Fruit fly (Drosophila melanogaster) whole organism, embryonic: ENCODE measurements around the gene CG43610.

Source experiments
- Awh ChIP-seq: fragments of 200-800 bp; sonication (Bioruptor generic); IDR thresholded peaks from 2 replicates; pipeline ENCODE4, ENCODE4 v1.3.6; 2022; ENCODE audit warnings: missing biosample characterization, missing genetic modification characterization
- Blimp-1 ChIP-seq: fragments of 200-800 bp; sonication (Bioruptor generic); optimal IDR thresholded peaks from 3 replicates; lab custom pipeline; 2018; ENCODE audit warnings: missing biosample characterization, missing genetic modification characterization, mild to moderate bottlenecking, moderate library complexity, missing genetic modification reagents
- CG11696 ChIP-seq: fragments of 200-800 bp; sonication (Bioruptor generic); IDR thresholded peaks from 2 replicates; pipeline ENCODE4 v1.3.6; 2022; ENCODE audit warnings: missing biosample characterization, missing genetic modification characterization
- CG12744 ChIP-seq: fragments of 200-800 bp; sonication (Bioruptor generic); optimal IDR thresholded peaks from 2 replicates; lab custom pipeline; 2016; ENCODE audit warnings: missing biosample characterization, missing genetic modification characterization
- CG13624 ChIP-seq: fragments of 200-800 bp; sonication (Bioruptor generic); optimal IDR thresholded peaks from 2 replicates; lab custom pipeline; 2016; ENCODE audit warnings: missing biosample characterization, missing genetic modification characterization
- CG14014 ChIP-seq: fragments of 200-800 bp; sonication (Bioruptor generic); IDR thresholded peaks from 2 replicates; pipeline ENCODE4 v1.3.6; 2022; ENCODE audit warnings: missing biosample characterization, missing genetic modification characterization
- CG15514 ChIP-seq: fragments of 200-800 bp; sonication (Bioruptor generic); optimal IDR thresholded peaks from 3 replicates; lab custom pipeline; 2017; ENCODE audit warnings: missing biosample characterization, missing genetic modification characterization, mild to moderate bottlenecking, moderate library complexity, missing genetic modification reagents
- CG16779 ChIP-seq: fragments of 200-800 bp; sonication (Bioruptor generic); IDR thresholded peaks from 2 replicates; pipeline ENCODE4 v1.3.6; 2022; ENCODE audit warnings: missing biosample characterization, missing genetic modification characterization
- CG17361 ChIP-seq: fragments of 200-800 bp; sonication (Bioruptor generic); IDR thresholded peaks from 3 replicates; pipeline ENCODE4 v1.3.6; 2022; ENCODE audit warnings: missing biosample characterization, missing genetic modification characterization
- CG2678 ChIP-seq: fragments of 200-800 bp; sonication (Bioruptor generic); optimal IDR thresholded peaks from 3 replicates; lab custom pipeline; 2019; ENCODE audit warnings: missing biosample characterization, mild to moderate bottlenecking, missing genetic modification characterization, moderate library complexity
- CG30403 ChIP-seq: fragments of 200-800 bp; sonication (Bioruptor generic); optimal IDR thresholded peaks from 3 replicates; lab custom pipeline; 2016; ENCODE audit warnings: missing biosample characterization, missing genetic modification characterization
- CG4328 ChIP-seq: fragments of 200-800 bp; sonication (Bioruptor generic); optimal IDR thresholded peaks from 3 replicates; lab custom pipeline; 2017; ENCODE audit warnings: missing biosample characterization, missing genetic modification reagents, missing genetic modification characterization
- CG4707 ChIP-seq: fragments of 200-800 bp; sonication (Bioruptor generic); optimal IDR thresholded peaks from 2 replicates; lab custom pipeline; 2018; ENCODE audit warnings: missing biosample characterization, mild to moderate bottlenecking, missing genetic modification characterization, moderate library complexity
- CG6254 ChIP-seq: fragments of 200-800 bp; sonication (Bioruptor generic); optimal IDR thresholded peaks from 3 replicates; lab custom pipeline; 2017; ENCODE audit warnings: mild to moderate bottlenecking, missing biosample characterization, missing genetic modification reagents, missing genetic modification characterization
- CG6689 ChIP-seq: fragments of 200-800 bp; sonication (Bioruptor generic); IDR thresholded peaks from 2 replicates; pipeline ENCODE4 v1.3.6; 2022; ENCODE audit warnings: missing biosample characterization, missing genetic modification characterization
- CG7963 ChIP-seq: fragments of 200-800 bp; sonication (Bioruptor generic); IDR thresholded peaks from 3 replicates; pipeline ENCODE4 v1.3.6; 2022; ENCODE audit warnings: missing biosample characterization, missing genetic modification characterization; ENCODE audit not compliant: partially characterized antibody
- CG8089 ChIP-seq: fragments of 200-800 bp; sonication (Bioruptor generic); optimal IDR thresholded peaks from 3 replicates; lab custom pipeline; 2016; ENCODE audit warnings: missing biosample characterization, missing genetic modification characterization
- Camta ChIP-seq: fragments of 200-800 bp; sonication (Bioruptor generic); optimal IDR thresholded peaks from 2 replicates; lab custom pipeline; 2016; ENCODE audit warnings: missing biosample characterization, missing genetic modification characterization
- D19A ChIP-seq: fragments of 200-800 bp; optimal IDR thresholded peaks from 3 replicates; lab custom pipeline; 2019; ENCODE audit warnings: missing biosample characterization, mild to moderate bottlenecking, missing genetic modification characterization, moderate library complexity
- D19B ChIP-seq: fragments of 200-800 bp; sonication (Bioruptor generic); optimal IDR thresholded peaks from 2 replicates; lab custom pipeline; 2017; ENCODE audit warnings: missing biosample characterization, mild to moderate bottlenecking, missing genetic modification characterization
- Dref ChIP-seq: fragments of 200-800 bp; sonication (Bioruptor generic); IDR thresholded peaks from 2 replicates; pipeline ENCODE4 v1.3.6; 2022; ENCODE audit warnings: missing biosample characterization, missing genetic modification characterization
- Fer3 ChIP-seq: fragments of 200-800 bp; sonication (Bioruptor generic); optimal IDR thresholded peaks from 2 replicates; lab custom pipeline; 2018; ENCODE audit warnings: missing biosample characterization, mild to moderate bottlenecking, missing genetic modification characterization, moderate library complexity
- Gug ChIP-seq: fragments of 200-800 bp; sonication (Bioruptor generic); IDR thresholded peaks from 4 replicates; pipeline ENCODE4 v1.3.6; 2022; ENCODE audit warnings: missing biosample characterization, missing genetic modification characterization
- H2.0 ChIP-seq: fragments of 200-800 bp; sonication (Bioruptor generic); IDR thresholded peaks from 2 replicates; pipeline ENCODE4 v1.3.6; 2022; ENCODE audit warnings: missing biosample characterization, missing genetic modification characterization
- MBD-R2 ChIP-seq: fragments of 200-800 bp; sonication (Bioruptor generic); IDR thresholded peaks from 2 replicates; pipeline ENCODE4 v1.3.6; 2022; ENCODE audit warnings: missing biosample characterization, missing genetic modification characterization
- Med ChIP-seq: fragments of 200-800 bp; sonication (Bioruptor generic); peaks from one replicate; lab custom pipeline; 2016; ENCODE audit warnings: missing biosample characterization, missing genetic modification characterization, mild to moderate bottlenecking, inconsistent platforms, moderate library complexity
- Pdp1 ChIP-seq, 2 experiments: fragments of 200-800 bp; sonication (Bioruptor generic); optimal IDR thresholded peaks; 3 replicates each; lab custom pipeline; 2016; ENCODE audit warnings: missing biosample characterization in 2 of 2, missing genetic modification characterization in 2 of 2, mild to moderate bottlenecking in 1 of 2, moderate library complexity in 1 of 2
- Rfx ChIP-seq: fragments of 200-800 bp; sonication (Bioruptor generic); IDR thresholded peaks from 2 replicates; pipeline ENCODE4 v1.3.6; 2022; ENCODE audit warnings: missing biosample characterization, missing genetic modification characterization
- Side ChIP-seq: fragments of 200-800 bp; sonication (Bioruptor generic); optimal IDR thresholded peaks from 2 replicates; lab custom pipeline; 2016; ENCODE audit warnings: missing biosample characterization, missing genetic modification characterization
- Six4 ChIP-seq: fragments of 200-800 bp; sonication (Bioruptor generic); optimal IDR thresholded peaks from 2 replicates; lab custom pipeline; 2016; ENCODE audit warnings: missing biosample characterization, missing genetic modification characterization
- Vsx1 ChIP-seq: fragments of 200-800 bp; sonication (Bioruptor generic); optimal IDR thresholded peaks from 2 replicates; lab custom pipeline; 2017; ENCODE audit warnings: missing biosample characterization, mild to moderate bottlenecking, missing genetic modification characterization, missing genetic modification reagents
- Xbp1 ChIP-seq: fragments of 200-800 bp; sonication (Bioruptor generic); optimal IDR thresholded peaks from 3 replicates; lab custom pipeline; 2016; ENCODE audit warnings: missing biosample characterization, mild to moderate bottlenecking, missing genetic modification characterization
- Xrp1 ChIP-seq: fragments of 200-800 bp; sonication (Bioruptor generic); IDR thresholded peaks from 2 replicates; pipeline ENCODE4 v1.3.6; 2022; ENCODE audit warnings: missing biosample characterization, missing genetic modification characterization
- ac ChIP-seq: fragments of 200-800 bp; sonication (Bioruptor generic); optimal IDR thresholded peaks from 3 replicates; lab custom pipeline; 2017; ENCODE audit warnings: missing biosample characterization, mild to moderate bottlenecking, missing genetic modification characterization
- bcd ChIP-seq: fragments of 200-800 bp; sonication (Bioruptor generic); optimal IDR thresholded peaks from 2 replicates; lab custom pipeline; 2017; ENCODE audit warnings: missing biosample characterization, mild to moderate bottlenecking, missing genetic modification characterization
- bigmax ChIP-seq: fragments of 200-800 bp; sonication (Bioruptor generic); optimal IDR thresholded peaks from 2 replicates; lab custom pipeline; 2018; ENCODE audit warnings: missing biosample characterization, mild to moderate bottlenecking, missing genetic modification characterization
- chif ChIP-seq, 2 experiments: fragments of 200-800 bp; sonication (Bioruptor generic); optimal IDR thresholded peaks; 3 replicates each; lab custom pipeline; 2016; ENCODE audit warnings: missing biosample characterization in 2 of 2, missing genetic modification characterization in 2 of 2
- da ChIP-seq: fragments of 200-800 bp; sonication (Bioruptor generic); optimal IDR thresholded peaks from 2 replicates; lab custom pipeline; 2016; ENCODE audit warnings: missing biosample characterization, missing genetic modification characterization
- dmrt99B ChIP-seq: fragments of 200-800 bp; sonication (Bioruptor generic); optimal IDR thresholded peaks from 2 replicates; lab custom pipeline; 2018; ENCODE audit warnings: missing biosample characterization, mild to moderate bottlenecking, missing genetic modification characterization, moderate library complexity
- esg ChIP-seq: fragments of 200-800 bp; sonication (Bioruptor generic); conservative IDR thresholded peaks from 2 replicates; pipeline ENCODE4 v1.3.6; 2022; ENCODE audit warnings: missing biosample characterization, missing genetic modification characterization
- grau ChIP-seq: fragments of 200-800 bp; optimal IDR thresholded peaks from 3 replicates; lab custom pipeline; 2019; ENCODE audit warnings: missing biosample characterization, mild to moderate bottlenecking, missing genetic modification characterization, moderate library complexity
- gsb-n ChIP-seq: fragments of 200-800 bp; sonication (Bioruptor generic); optimal IDR thresholded peaks from 3 replicates; lab custom pipeline; 2018; ENCODE audit warnings: missing biosample characterization, mild to moderate bottlenecking, missing genetic modification characterization
- jumu ChIP-seq: fragments of 200-800 bp; sonication (Bioruptor generic); optimal IDR thresholded peaks from 3 replicates; lab custom pipeline; 2016; ENCODE audit warnings: missing biosample characterization, missing genetic modification characterization
- knrl ChIP-seq: fragments of 200-800 bp; sonication (Bioruptor generic); IDR thresholded peaks from 3 replicates; pipeline ENCODE4 v1.3.6; 2022; ENCODE audit warnings: missing biosample characterization, missing genetic modification characterization; ENCODE audit not compliant: partially characterized antibody
- nau ChIP-seq: fragments of 200-800 bp; sonication (Bioruptor generic); optimal IDR thresholded peaks from 3 replicates; lab custom pipeline; 2017; ENCODE audit warnings: missing biosample characterization, mild to moderate bottlenecking, missing genetic modification characterization, missing genetic modification reagents
- nerfin-1 ChIP-seq: fragments of 200-800 bp; sonication (Bioruptor generic); optimal IDR thresholded peaks from 3 replicates; lab custom pipeline; 2019; ENCODE audit warnings: missing biosample characterization, mild to moderate bottlenecking, missing genetic modification characterization, moderate library complexity
- oc ChIP-seq: fragments of 200-800 bp; sonication (Bioruptor generic); optimal IDR thresholded peaks from 2 replicates; lab custom pipeline; 2018; ENCODE audit warnings: missing biosample characterization, mild to moderate bottlenecking, missing genetic modification characterization, moderate library complexity
- pho ChIP-seq: fragments of 200-800 bp; sonication (Bioruptor generic); optimal IDR thresholded peaks from 2 replicates; lab custom pipeline; 2016; ENCODE audit warnings: missing biosample characterization, missing genetic modification characterization
- tin ChIP-seq: fragments of 200-800 bp; sonication (Bioruptor generic); optimal IDR thresholded peaks from 3 replicates; lab custom pipeline; 2016; ENCODE audit warnings: missing biosample characterization, missing genetic modification characterization

The CG43610 gene

DNA sequence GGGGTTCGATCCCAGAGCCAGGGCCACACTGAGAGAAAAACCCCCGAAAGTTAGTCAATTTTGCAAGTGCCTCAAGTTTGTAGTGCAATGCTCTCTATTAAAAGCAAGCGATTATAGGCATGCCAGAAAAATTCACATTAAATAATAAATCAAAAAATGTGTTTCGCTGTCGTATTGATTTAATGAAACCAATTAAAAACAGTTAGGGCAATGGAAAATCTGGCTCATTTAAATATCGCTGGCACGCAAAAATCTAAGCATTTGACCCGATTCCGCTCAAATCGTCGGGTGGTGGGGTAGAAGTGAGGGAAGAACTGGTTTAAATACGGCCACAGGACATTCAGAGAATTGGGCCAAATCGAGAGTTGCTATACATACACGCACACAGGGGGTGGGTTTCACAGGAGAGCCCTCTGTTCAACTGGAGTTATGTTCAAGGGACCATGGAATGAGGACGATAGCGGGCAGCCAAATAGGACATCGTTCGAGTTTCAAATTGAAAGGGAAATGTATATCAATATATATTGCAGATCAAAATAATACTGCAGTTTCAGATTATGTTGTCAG is 4.0 kb upstream of the CG43610 start (continued):
- TF ChIP-seq bcd (peak; percentile 32), Side (GFP tag; lab: Kevin White, UChicago) (peak; percentile 24), pho (GFP tag; lab: Kevin White, UChicago) (no peak), CG6689 (GFP tag; lab: Robert Waterston, UW) (0 out of 2 replicates have a peak, but pooled peaks have one; percentile 7), da (GFP tag; lab: Kevin White, UChicago) (no peak), Vsx1 (GFP tag; lab: Kevin White, UChicago) (no peak), MBD-R2 (GFP tag; lab: Robert Waterston, UW) (0 out of 2 replicates have a peak, but pooled peaks have one; percentile 8), chif (GFP tag; optimal IDR thresholded peaks at IDR 0.05; lab: Kevin White, UChicago) (peak in 1 of 2 experiments; percentile 31), D19A (peak; percentile 14), Fer3 (tag; lab: Kevin White, UChicago) (peak; percentile 13), gsb-n (tag; lab: Kevin White, UChicago) (peak; percentile 28), nau (GFP tag; lab: Kevin White, UChicago) (no peak), ac (GFP tag; lab: Kevin White, UChicago) (peak; percentile 10), Dref (GFP tag; lab: Robert Waterston, UW) (no peak), Camta (GFP tag; lab: Kevin White, UChicago) (peak; percentile 8), jumu (no peak), Blimp-1 (peak; percentile 5), Xbp1 (peak; percentile 51), knrl (no peak), CG11696 (peak; percentile 97), oc (tag; lab: Kevin White, UChicago) (no peak), grau (peak; percentile 19), CG6254 (GFP tag; lab: Kevin White, UChicago) (no peak), Rfx (GFP tag; lab: Robert Waterston, UW) (peak; percentile 30), bigmax (GFP tag; lab: Kevin White, UChicago) (no peak), CG4707 (GFP tag; lab: Kevin White, UChicago) (peak; percentile 55), CG30403 (peak; percentile 30), CG12744 (GFP tag; lab: Kevin White, UChicago) (peak; percentile 28), Med (GFP tag; lab: Kevin White, UChicago) (peak; percentile 80), CG4328 (GFP tag; lab: Kevin White, UChicago) (peak; percentile 13), CG7963 (GFP tag; lab: Robert Waterston, UW) (no peak), tin (GFP tag; lab: Kevin White, UChicago) (peak; percentile 35), Six4 (GFP tag; lab: Kevin White, UChicago) (no peak), Xrp1 (GFP tag; lab: Robert Waterston, UW) (peak; percentile 37; the same call in 1 of the 2 replicates), Awh (GFP tag; lab: Robert Waterston, UW) (0 out of 2 replicates have a peak, but pooled peaks have one; percentile 17), D19B (GFP tag; lab: Kevin White, UChicago) (peak; percentile 2), Gug (GFP tag; lab: Robert Waterston, UW) (peak; percentile 17; the same call in 1 of the 4 replicates), CG13624 (GFP tag; lab: Kevin White, UChicago) (peak; percentile 24), CG8089 (GFP tag; lab: Kevin White, UChicago) (no peak), dmrt99B (tag; lab: Kevin White, UChicago) (peak; percentile 40), CG16779 (GFP tag; lab: Robert Waterston, UW) (no peak), CG2678 (peak; percentile 28), CG14014 (0 out of 2 replicates have a peak, but pooled peaks have one; percentile 9), CG17361 (0 out of 3 replicates have a peak, but pooled peaks have one; percentile 25), Pdp1 (GFP tag; optimal IDR thresholded peaks at IDR 0.05; lab: Kevin White, UChicago) (peak in 1 of 2 experiments; percentile 33), H2.0 (GFP tag; lab: Robert Waterston, UW) (peak; percentile 9; the same call in 1 of the 2 replicates), CG15514 (GFP tag; lab: Kevin White, UChicago) (no peak), nerfin-1 (tag; lab: Kevin White, UChicago) (peak; percentile 99), esg (0 out of 2 replicates have a peak, but pooled peaks have one; percentile 16)
